Worm (Caenorhabditis elegans): ENCODE results near the gene F01G12.18.

The F01G12.18 gene

DNA sequence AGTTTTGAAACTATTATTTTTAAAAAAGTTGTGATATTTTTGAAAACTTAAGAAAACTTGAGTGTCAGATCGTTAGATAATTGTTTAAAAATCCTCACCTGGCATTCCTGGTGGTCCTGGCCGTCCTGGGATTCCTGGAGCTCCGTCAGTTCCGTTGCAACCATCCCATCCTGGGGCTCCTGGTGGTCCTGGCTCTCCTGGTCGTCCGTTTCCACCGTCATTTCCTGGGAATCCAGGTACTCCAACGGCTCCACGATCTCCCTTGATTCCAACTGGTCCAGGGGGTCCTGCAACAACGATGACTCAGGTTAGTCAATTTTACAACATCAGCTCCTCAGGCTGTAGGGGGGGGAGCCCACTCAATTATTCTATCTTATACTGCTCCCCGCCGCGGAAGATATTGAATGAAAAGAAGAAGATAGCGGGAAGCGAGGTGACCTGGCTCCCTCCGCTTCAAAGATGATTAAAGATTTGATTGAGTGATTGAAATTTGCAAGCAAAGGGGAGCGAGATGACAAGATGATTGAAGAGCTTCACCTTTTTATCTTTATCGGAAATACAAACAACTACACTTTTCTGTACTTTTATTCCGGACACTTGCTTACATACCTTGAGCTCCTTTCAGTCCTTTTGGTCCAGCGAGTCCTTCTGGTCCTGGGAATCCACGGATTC is 10.4 kb downstream of the F01G12.18 start:
- peak; percentile 89 for TF ChIP-seq unc-55 (GFP tag; optimal IDR thresholded peaks at IDR 0.05)
- TF ChIP-seq ahr-1 (tag; optimal IDR thresholded peaks at IDR 0.05): no peak
- TF ChIP-seq mec-3 (tag; optimal IDR thresholded peaks at IDR 0.05; ENCODE audit: borderline replicate concordance): no peak

DNA sequence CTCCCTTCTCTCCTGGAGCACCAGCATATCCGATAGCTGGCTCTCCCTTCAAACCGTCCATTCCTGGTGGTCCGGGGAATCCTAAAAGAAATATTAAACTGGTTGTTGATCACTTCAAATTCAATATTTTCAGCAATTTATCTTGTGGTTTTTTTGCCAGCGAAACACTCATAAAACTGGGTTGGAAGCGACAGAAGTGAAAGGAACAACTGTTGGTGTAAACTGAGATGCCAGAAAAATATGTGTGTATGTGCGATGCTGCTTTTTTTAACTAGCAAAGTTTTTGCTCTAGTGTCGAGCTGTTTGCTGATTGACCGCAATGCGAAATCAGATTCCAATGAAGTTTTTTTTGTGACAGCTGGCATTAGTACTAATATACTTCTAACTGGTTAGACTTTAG is 11.1 kb downstream of the F01G12.18 start:
- no peak for TF ChIP-seq nhr-232 (tag; optimal IDR thresholded peaks at IDR 0.05)
- no peak for TF ChIP-seq syd-9 (tag; optimal IDR thresholded peaks at IDR 0.05)
- TF ChIP-seq pha-4 (tag; optimal IDR thresholded peaks at IDR 0.05): no peak
- no peak for TF ChIP-seq zip-5 (tag; optimal IDR thresholded peaks at IDR 0.05)
- no peak for TF ChIP-seq ref-2 (tag; optimal IDR thresholded peaks at IDR 0.05)
- TF ChIP-seq npax-4 (tag; optimal IDR thresholded peaks at IDR 0.05): no peak
- TF ChIP-seq eyg-1 (tag; optimal IDR thresholded peaks at IDR 0.05): no peak
- no peak for TF ChIP-seq ceh-24 (tag; optimal IDR thresholded peaks at IDR 0.05)
- no peak for TF ChIP-seq che-1 (tag; optimal IDR thresholded peaks at IDR 0.05)
- no peak for TF ChIP-seq C38D4.7 (GFP tag; optimal IDR thresholded peaks at IDR 0.05)
- no peak for TF ChIP-seq hlh-13 (GFP tag; optimal IDR thresholded peaks at IDR 0.05)
- no peak for TF ChIP-seq ceh-48 (tag; optimal IDR thresholded peaks at IDR 0.05)

DNA sequence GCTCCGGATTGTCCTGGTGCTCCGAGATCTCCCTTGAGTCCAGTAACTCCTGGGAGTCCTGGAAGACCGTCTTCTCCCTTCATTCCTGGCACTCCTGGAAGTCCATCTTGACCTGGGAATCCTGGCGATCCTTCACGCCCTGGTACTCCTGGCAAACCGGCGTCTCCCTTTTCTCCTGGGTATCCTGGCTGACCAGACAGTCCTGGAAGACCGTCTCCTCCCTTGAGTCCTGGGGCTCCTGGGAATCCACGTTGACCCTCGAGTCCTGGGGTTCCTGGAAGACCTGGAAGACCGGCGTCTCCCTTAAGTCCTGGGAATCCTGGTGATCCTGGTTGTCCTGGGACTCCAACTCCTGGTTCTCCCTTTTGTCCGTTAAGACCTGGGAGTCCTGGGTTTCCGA is 14.3 kb downstream of the F01G12.18 start:
- no peak for TF ChIP-seq rnt-1 (tag; optimal IDR thresholded peaks at IDR 0.05)
- no peak for TF ChIP-seq pat-9 (tag; optimal IDR thresholded peaks at IDR 0.05)
- no peak for TF ChIP-seq Y22D7AL.16 (tag; optimal IDR thresholded peaks at IDR 0.05)
- no peak for TF ChIP-seq T23F11.4 (GFP tag; optimal IDR thresholded peaks at IDR 0.05)
- no peak for TF ChIP-seq npax-4 (tag; optimal IDR thresholded peaks at IDR 0.05)
- no peak for TF ChIP-seq syd-9 (tag; optimal IDR thresholded peaks at IDR 0.05)
- no peak for TF ChIP-seq ceh-45 (GFP tag; IDR thresholded peaks at IDR 0.05)
- TF ChIP-seq C08G9.2 (tag; optimal IDR thresholded peaks at IDR 0.05): no peak
- TF ChIP-seq zip-5 (tag; optimal IDR thresholded peaks at IDR 0.05): no peak
- no peak for TF ChIP-seq hlh-13 (GFP tag; optimal IDR thresholded peaks at IDR 0.05)
- no peak for TF ChIP-seq ets-4 (tag; optimal IDR thresholded peaks at IDR 0.05)
- no peak for TF ChIP-seq ceh-18 (tag; optimal IDR thresholded peaks at IDR 0.05)
- TF ChIP-seq hlh-8 (tag; optimal IDR thresholded peaks at IDR 0.05): no peak
- no peak for TF ChIP-seq dmd-4 (tag; optimal IDR thresholded peaks at IDR 0.05; ENCODE audit: borderline replicate concordance)
- no peak for TF ChIP-seq ceh-14 (tag; optimal IDR thresholded peaks at IDR 0.05)
- TF ChIP-seq K09A11.1 (tag; optimal IDR thresholded peaks at IDR 0.05; ENCODE audit: insufficient read depth): no peak
- TF ChIP-seq sdc-2 (tag; optimal IDR thresholded peaks at IDR 0.05): no peak
- TF ChIP-seq lim-6 (tag; optimal IDR thresholded peaks at IDR 0.05): no peak
- no peak for TF ChIP-seq hlh-6 (tag; optimal IDR thresholded peaks at IDR 0.05)

DNA sequence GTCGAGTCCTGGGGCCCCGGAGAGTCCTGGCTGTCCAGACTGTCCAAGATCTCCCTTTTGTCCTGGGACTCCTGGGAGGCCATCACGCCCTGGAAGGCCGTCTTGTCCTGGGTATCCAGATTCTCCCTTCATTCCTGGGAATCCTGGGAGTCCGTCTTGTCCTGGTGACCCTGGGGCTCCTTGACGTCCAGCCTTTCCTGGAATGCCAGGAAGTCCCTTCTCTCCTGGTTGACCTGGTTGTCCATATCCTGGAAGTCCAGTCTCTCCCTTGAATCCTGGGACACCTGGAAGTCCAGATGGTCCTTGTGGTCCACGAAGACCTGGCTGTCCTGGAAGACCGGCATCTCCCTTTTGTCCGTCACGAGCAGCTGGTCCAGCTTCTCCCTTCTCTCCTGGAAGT is 15.2 kb downstream of the F01G12.18 start:
- peak; percentile 72 for TF ChIP-seq elt-4 (tag; optimal IDR thresholded peaks at IDR 0.05)
- no peak for TF ChIP-seq pha-2 (tag; optimal IDR thresholded peaks at IDR 0.05)

DNA sequence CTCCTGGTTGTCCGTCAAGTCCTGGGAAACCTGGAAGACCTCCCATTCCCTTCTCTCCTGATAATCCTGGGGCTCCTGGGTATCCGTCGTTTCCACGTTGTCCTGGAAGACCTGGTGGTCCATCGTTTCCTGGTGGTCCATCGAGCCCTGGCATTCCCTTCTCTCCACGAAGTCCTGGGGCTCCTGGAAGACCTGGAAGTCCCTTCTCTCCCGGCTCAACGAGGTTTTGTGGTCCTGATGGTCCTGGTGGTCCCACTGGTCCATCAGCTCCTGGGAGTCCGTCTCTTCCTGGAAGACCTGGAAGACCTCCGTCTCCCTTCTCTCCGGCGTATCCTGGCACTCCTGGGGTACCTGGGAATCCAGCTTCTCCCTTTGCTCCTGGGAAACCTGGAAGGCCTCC is 16.4 kb downstream of the F01G12.18 start:
- TF ChIP-seq pqm-1 (tag; optimal IDR thresholded peaks at IDR 0.05): no peak
- no peak for TF ChIP-seq C38D4.7 (GFP tag; optimal IDR thresholded peaks at IDR 0.05)
- TF ChIP-seq gmeb-2 (tag; optimal IDR thresholded peaks at IDR 0.05): no peak
- TF ChIP-seq C08G9.2 (tag; optimal IDR thresholded peaks at IDR 0.05): no peak
- no peak for TF ChIP-seq pag-3 (tag; optimal IDR thresholded peaks at IDR 0.05; ENCODE audit: borderline replicate concordance)
- no peak for TF ChIP-seq nhr-11 (tag; optimal IDR thresholded peaks at IDR 0.05)
- TF ChIP-seq ceh-2 (tag; optimal IDR thresholded peaks at IDR 0.05): no peak
- no peak for TF ChIP-seq pat-9 (tag; optimal IDR thresholded peaks at IDR 0.05)
- TF ChIP-seq unc-42 (tag; optimal IDR thresholded peaks at IDR 0.05): no peak
- no peak for TF ChIP-seq sox-4 (tag; optimal IDR thresholded peaks at IDR 0.05)
- no peak for TF ChIP-seq ceh-18 (tag; optimal IDR thresholded peaks at IDR 0.05)
- no peak for TF ChIP-seq hlh-6 (tag; optimal IDR thresholded peaks at IDR 0.05)
